Worm (Caenorhabditis elegans) whole organism, L1 larva: ENCODE measurements around the gene hpr-9.

Source experiments
- C04F5.9 ChIP-seq: sonication (generic microtip); optimal IDR thresholded peaks from 2 replicates; lab custom pipeline; 2016; ENCODE audit warnings: missing genetic modification characterization, missing compliant biosample characterization
- C34B4.2 ChIP-seq: sonication (generic microtip); optimal IDR thresholded peaks from 2 replicates; lab custom pipeline; 2017; ENCODE audit warnings: mild to moderate bottlenecking, missing genetic modification characterization, missing compliant biosample characterization
- alr-1 ChIP-seq: fragments of 200-800 bp; sonication (Bioruptor generic); optimal IDR thresholded peaks from 2 replicates; lab custom pipeline; 2018; ENCODE audit warnings: borderline replicate concordance, mild to moderate bottlenecking, missing genetic modification characterization, missing compliant biosample characterization
- ama-1 ChIP-seq: fragments of 150-350 bp; optimal IDR thresholded peaks from 2 replicates; lab custom pipeline; 2014
- blmp-1 ChIP-seq: fragments of 150-350 bp; optimal IDR thresholded peaks from 2 replicates; lab custom pipeline; 2014; ENCODE audit warnings: missing biosample characterization, missing genetic modification characterization
- ceh-63 ChIP-seq: fragments of 200-800 bp; sonication (Bioruptor generic); optimal IDR thresholded peaks from 2 replicates; lab custom pipeline; 2018; ENCODE audit warnings: mild to moderate bottlenecking, missing genetic modification characterization, missing compliant biosample characterization
- dpl-1 ChIP-seq, 3 experiments: fragments of 150-350 bp in 2 of 3; sonication (generic microtip) in 1 of 3; optimal IDR thresholded peaks; 2 replicates each; lab custom pipeline; 2014 to 2017; ENCODE audit warnings: missing biosample characterization in 3 of 3, missing genetic modification characterization in 3 of 3, missing genetic modification reagents in 3 of 3
- efl-1 ChIP-seq, 4 experiments: fragments of 150-350 bp; optimal IDR thresholded peaks in 3 of 4; peaks in 1 of 4; 1 replicate in 1 of 4; 2 replicates in 3 of 4; lab custom pipeline; 2014; ENCODE audit warnings: missing biosample characterization in 2 of 4, missing genetic modification characterization in 2 of 4, missing genetic modification reagents in 2 of 4
- efl-3 ChIP-seq: fragments of 200-800 bp; sonication (Bioruptor generic); optimal IDR thresholded peaks from 2 replicates; lab custom pipeline; 2018; ENCODE audit warnings: mild to moderate bottlenecking, missing genetic modification characterization, missing compliant biosample characterization
- egl-13 ChIP-seq: sonication (generic microtip); optimal IDR thresholded peaks from 2 replicates; lab custom pipeline; 2016; ENCODE audit warnings: missing genotype, missing genetic modification reagents, missing genetic modification characterization, missing compliant biosample characterization
- elt-3 ChIP-seq, 6 experiments: fragments of 150-350 bp in 1 of 6; sonication (generic microtip); optimal IDR thresholded peaks; 2 replicates each; lab custom pipeline; 2017 to 2018; ENCODE audit warnings: missing biosample characterization in 6 of 6, missing genetic modification characterization in 6 of 6, inconsistent platforms in 1 of 6
- fkh-10 ChIP-seq: sonication (generic microtip); optimal IDR thresholded peaks from 2 replicates; lab custom pipeline; 2017; ENCODE audit warnings: missing biosample characterization, missing genetic modification reagents, missing genetic modification characterization
- fkh-8 ChIP-seq: sonication (generic microtip); optimal IDR thresholded peaks from 2 replicates; lab custom pipeline; 2016; ENCODE audit warnings: mild to moderate bottlenecking, missing genetic modification characterization, missing compliant biosample characterization
- hlh-17 ChIP-seq: fragments of 200-800 bp; sonication (Bioruptor generic); optimal IDR thresholded peaks from 2 replicates; lab custom pipeline; 2018; ENCODE audit warnings: missing genetic modification characterization, mild to moderate bottlenecking, missing compliant biosample characterization, moderate library complexity, borderline replicate concordance
- hlh-4 ChIP-seq: sonication (generic microtip); optimal IDR thresholded peaks from 2 replicates; lab custom pipeline; 2016; ENCODE audit warnings: mild to moderate bottlenecking, missing genetic modification characterization, missing compliant biosample characterization
- hpl-2 ChIP-seq: fragments of 150-350 bp; optimal IDR thresholded peaks from 2 replicates; lab custom pipeline; 2014; ENCODE audit warnings: missing biosample characterization, missing genetic modification reagents, missing genetic modification characterization
- irx-1 ChIP-seq: sonication (generic microtip); optimal IDR thresholded peaks from 2 replicates; lab custom pipeline; 2016; ENCODE audit warnings: missing genetic modification characterization, missing compliant biosample characterization
- lin-14 ChIP-seq: fragments of 200-800 bp; sonication (Bioruptor generic); optimal IDR thresholded peaks from 2 replicates; lab custom pipeline; 2018; ENCODE audit warnings: mild to moderate bottlenecking, missing genetic modification characterization, moderate library complexity, missing compliant biosample characterization
- lsy-2 ChIP-seq, 2 experiments: fragments of 150-350 bp; optimal IDR thresholded peaks; 2 replicates each; lab custom pipeline; 2014; ENCODE audit warnings: missing biosample characterization in 2 of 2, missing genetic modification characterization in 2 of 2
- mab-9 ChIP-seq: fragments of 200-800 bp; sonication (Bioruptor generic); IDR thresholded peaks from 2 replicates; pipeline ENCODE4 v1.3.6; 2022; ENCODE audit warnings: missing genetic modification reagents, missing genetic modification characterization, missing compliant biosample characterization
- mef-2 ChIP-seq: fragments of 150-350 bp; optimal IDR thresholded peaks from 2 replicates; lab custom pipeline; 2014; ENCODE audit warnings: missing biosample characterization, missing genetic modification characterization
- nhr-11 ChIP-seq: fragments of 150-350 bp; optimal IDR thresholded peaks from 2 replicates; lab custom pipeline; 2014; ENCODE audit warnings: missing biosample characterization, missing genetic modification characterization
- nhr-12 ChIP-seq: sonication (generic microtip); optimal IDR thresholded peaks from 2 replicates; lab custom pipeline; 2017; ENCODE audit warnings: missing biosample characterization, missing genetic modification characterization
- nhr-19 ChIP-seq: fragments of 200-800 bp; sonication (Bioruptor generic); conservative IDR thresholded peaks from 2 replicates; pipeline ENCODE4 v1.3.6; 2022; ENCODE audit warnings: missing genetic modification characterization, missing compliant biosample characterization
- nhr-20 ChIP-seq: sonication (generic microtip); optimal IDR thresholded peaks from 2 replicates; lab custom pipeline; 2016; ENCODE audit warnings: mild to moderate bottlenecking, missing genetic modification characterization, missing compliant biosample characterization
- nhr-237 ChIP-seq: fragments of 150-350 bp; optimal IDR thresholded peaks from 2 replicates; lab custom pipeline; 2014; ENCODE audit warnings: missing biosample characterization, missing genetic modification characterization
- nhr-28 ChIP-seq: fragments of 150-350 bp; optimal IDR thresholded peaks from 2 replicates; lab custom pipeline; 2014; ENCODE audit warnings: missing biosample characterization, missing genetic modification characterization
- nhr-71 ChIP-seq: sonication (generic microtip); optimal IDR thresholded peaks from 2 replicates; lab custom pipeline; 2016; ENCODE audit warnings: mild to moderate bottlenecking, missing genetic modification characterization, moderate library complexity, missing compliant biosample characterization
- nhr-77 ChIP-seq: fragments of 150-350 bp; optimal IDR thresholded peaks from 2 replicates; lab custom pipeline; 2014; ENCODE audit warnings: missing biosample characterization, missing genetic modification characterization
- pag-3 ChIP-seq: sonication (generic microtip); optimal IDR thresholded peaks from 2 replicates; lab custom pipeline; 2017; ENCODE audit warnings: missing genetic modification characterization, mild to moderate bottlenecking, missing compliant biosample characterization, antibody characterized with exemption, borderline replicate concordance; ENCODE audit not compliant: insufficient read depth
- rnt-1 ChIP-seq: sonication (generic microtip); optimal IDR thresholded peaks from 2 replicates; lab custom pipeline; 2016; ENCODE audit warnings: mild to moderate bottlenecking, missing genetic modification characterization, moderate library complexity, missing compliant biosample characterization
- snpc-4 ChIP-seq: fragments of 150-350 bp; optimal IDR thresholded peaks from 2 replicates; lab custom pipeline; 2014; ENCODE audit warnings: missing biosample characterization, missing genetic modification characterization
- swsn-7 ChIP-seq: sonication (generic microtip); optimal IDR thresholded peaks from 2 replicates; lab custom pipeline; 2016; ENCODE audit warnings: missing genetic modification characterization, missing compliant biosample characterization
- tbx-2 ChIP-seq: sonication (generic microtip); optimal IDR thresholded peaks from 2 replicates; lab custom pipeline; 2016; ENCODE audit warnings: missing genetic modification characterization, missing compliant biosample characterization
- unc-30 ChIP-seq: sonication (generic microtip); optimal IDR thresholded peaks from 2 replicates; lab custom pipeline; 2017; ENCODE audit warnings: missing biosample characterization, missing genetic modification characterization
- unc-86 ChIP-seq: sonication (generic microtip); optimal IDR thresholded peaks from 2 replicates; lab custom pipeline; 2016; ENCODE audit warnings: missing genetic modification characterization, missing compliant biosample characterization
- unc-98 ChIP-seq: fragments of 200-800 bp; sonication (Bioruptor generic); IDR thresholded peaks from 2 replicates; pipeline ENCODE4 v1.3.6; 2022; ENCODE audit warnings: missing genetic modification characterization, missing compliant biosample characterization
- xbp-1 ChIP-seq: sonication (generic microtip); optimal IDR thresholded peaks from 2 replicates; lab custom pipeline; 2016; ENCODE audit warnings: missing genetic modification characterization, missing compliant biosample characterization

Gene hpr-9

ce11 chrIII:10578873-10579272 is 42.5 kb upstream of the hpr-9 start:
- no peak for TF ChIP-seq efl-1 (optimal IDR thresholded peaks at IDR 0.05; lab: Kevin White, UChicago)
- no peak for TF ChIP-seq efl-1 (GFP tag; optimal IDR thresholded peaks at IDR 0.05 in 1 of 2; lab: Kevin White, UChicago)
- TF ChIP-seq hlh-17 (GFP tag; lab: Kevin White, UChicago): no peak
- TF ChIP-seq ama-1 (lab: Kevin White, UChicago): no peak
- TF ChIP-seq hlh-4 (tag; lab: Kevin White, UChicago): no peak
- TF ChIP-seq nhr-237: no peak
- TF ChIP-seq snpc-4 (tag; lab: Kevin White, UChicago): no peak
- TF ChIP-seq unc-86 (tag; lab: Kevin White, UChicago): peak; percentile 41
- no peak for TF ChIP-seq tbx-2 (tag; lab: Kevin White, UChicago)
- TF ChIP-seq nhr-20 (tag; lab: Kevin White, UChicago): no peak
- no peak for TF ChIP-seq mab-9 (GFP tag; lab: Robert Waterston, UW)
- no peak for TF ChIP-seq blmp-1 (tag; lab: Kevin White, UChicago)
- TF ChIP-seq rnt-1: no peak
- TF ChIP-seq pag-3 (tag; lab: Kevin White, UChicago): no peak
- no peak for TF ChIP-seq dpl-1 (GFP tag; optimal IDR thresholded peaks at IDR 0.05; lab: Kevin White, UChicago)
- TF ChIP-seq irx-1 (tag; lab: Kevin White, UChicago): no peak
- TF ChIP-seq hpl-2 (GFP tag; lab: Kevin White, UChicago): no peak
- no peak for TF ChIP-seq C34B4.2 (tag; lab: Kevin White, UChicago)
- no peak for TF ChIP-seq lsy-2 (tag; optimal IDR thresholded peaks at IDR 0.05; lab: Kevin White, UChicago)
- TF ChIP-seq nhr-19: no peak
- no peak for TF ChIP-seq nhr-11 (tag; lab: Kevin White, UChicago)
- TF ChIP-seq nhr-28 (tag; lab: Kevin White, UChicago): no peak
- peak; percentile 22 for TF ChIP-seq nhr-71 (tag; lab: Kevin White, UChicago)
- TF ChIP-seq swsn-7 (tag; lab: Kevin White, UChicago): no peak
- TF ChIP-seq xbp-1 (tag; lab: Kevin White, UChicago): no peak
- TF ChIP-seq fkh-8 (tag; lab: Kevin White, UChicago): peak; percentile 9
- TF ChIP-seq ceh-63 (GFP tag; lab: Kevin White, UChicago): no peak
- no peak for TF ChIP-seq alr-1 (tag; lab: Kevin White, UChicago)
- peak; percentile 57 for TF ChIP-seq lin-14
- TF ChIP-seq efl-3 (GFP tag; lab: Kevin White, UChicago): no peak
- no peak for TF ChIP-seq mef-2
- TF ChIP-seq egl-13 (tag; lab: Kevin White, UChicago): peak; percentile 76
- no peak for TF ChIP-seq nhr-12 (tag; lab: Kevin White, UChicago)

- TF ChIP-seq unc-98 (GFP tag; lab: Robert Waterston, UW): no peak
- peak; percentile 19 for TF ChIP-seq snpc-4 (tag; lab: Kevin White, UChicago)
- TF ChIP-seq lin-14: peak; percentile 41
- TF ChIP-seq efl-1 (optimal IDR thresholded peaks at IDR 0.05; lab: Kevin White, UChicago): no peak
- TF ChIP-seq efl-1 (GFP tag; optimal IDR thresholded peaks at IDR 0.05 in 1 of 2; lab: Kevin White, UChicago): peak in 1 of 2 experiments; percentile 74
Measured at ce11 chrIII:10580206-10580605, 41.1 kb upstream of the hpr-9 start.

- TF ChIP-seq elt-3 (tag; optimal IDR thresholded peaks at IDR 0.05; lab: Kevin White, UChicago) (no peak), fkh-10 (peak; percentile 40)
Measured at ce11 chrIII:10583483-10583882, 37.9 kb upstream of the hpr-9 start.

ce11 chrIII:10586243-10586642 is 35.1 kb upstream of the hpr-9 start, which contains the start of gene Y45F3A.5:
Gene Y45F3A.5 (minus strand): TSS chrIII:10586343.
- TF ChIP-seq unc-30 (tag; lab: Kevin White, UChicago) (no peak), fkh-10 (no peak), nhr-71 (tag; lab: Kevin White, UChicago) (no peak), nhr-77 (no peak), nhr-11 (tag; lab: Kevin White, UChicago) (no peak), unc-98 (GFP tag; lab: Robert Waterston, UW) (no peak), efl-3 (GFP tag; lab: Kevin White, UChicago) (no peak), C04F5.9 (tag; lab: Kevin White, UChicago) (no peak)
